Worm (Caenorhabditis elegans): Measurements from ENCODE around the gene sma-1.

Gene sma-1

DNA sequence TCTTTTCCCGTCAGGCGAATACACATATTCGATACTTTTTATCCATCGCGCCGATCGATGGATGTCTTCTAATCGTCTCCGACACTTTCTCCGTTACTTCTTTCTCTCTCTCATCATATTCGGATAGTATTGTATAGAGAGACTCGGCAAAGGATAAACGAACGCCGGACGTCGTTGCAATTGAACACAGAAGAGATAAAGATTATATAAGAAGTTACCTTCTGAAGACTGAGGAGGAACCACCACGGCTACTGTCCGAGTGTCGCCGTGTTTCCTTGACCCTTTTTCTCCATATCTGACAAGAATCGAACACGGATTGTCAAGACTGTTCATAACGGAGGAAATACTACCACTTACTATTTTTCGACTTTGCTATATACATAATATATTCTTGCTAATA, at the start of gene sma-1:
sma-1 (plus strand) TSS at position 301 of the 400 bp plus-strand sequence.
- TF ChIP-seq ZK546.5 (tag; optimal IDR thresholded peaks at IDR 0.05) (no peak), R02D3.7 (tag; optimal IDR thresholded peaks at IDR 0.05) (no peak), egl-27 (tag; optimal IDR thresholded peaks at IDR 0.05) (no peak), zfp-2 (tag; optimal IDR thresholded peaks at IDR 0.05) (no peak), lsy-2 (tag; optimal IDR thresholded peaks at IDR 0.05) (no peak), hif-1 (tag; optimal IDR thresholded peaks at IDR 0.05) (no peak), ceh-44 (GFP tag; IDR thresholded peaks at IDR 0.05) (no peak), tag-97 (GFP tag; IDR thresholded peaks at IDR 0.05) (no peak), dmd-8 (GFP tag; IDR thresholded peaks at IDR 0.05) (no peak), nhr-28 (tag; optimal IDR thresholded peaks at IDR 0.05) (no peak)

DNA sequence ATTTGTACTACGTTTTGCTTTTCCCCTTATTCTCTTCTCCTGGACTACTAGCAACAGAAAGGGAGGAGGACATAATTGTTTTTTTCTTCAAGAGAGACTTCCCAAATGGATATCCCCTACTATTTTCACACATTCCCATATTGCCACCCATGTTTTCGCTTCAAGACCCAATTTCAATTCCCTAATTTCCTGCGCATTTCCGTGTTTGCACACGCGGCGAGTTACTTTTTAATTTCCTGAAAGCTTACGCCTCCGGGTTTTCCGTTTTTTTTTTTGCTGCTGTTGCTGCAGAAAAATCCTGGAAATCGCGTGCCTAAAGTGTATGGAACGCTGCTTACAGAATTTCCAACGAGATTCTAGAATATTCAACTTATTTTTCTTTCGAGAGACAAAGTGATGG, 46.9 kb upstream of the sma-1 start:
- TF ChIP-seq ztf-7 (tag; optimal IDR thresholded peaks at IDR 0.05) (no peak), aha-1 (tag) (peak; percentile 51), zfp-2 (tag; optimal IDR thresholded peaks at IDR 0.05) (no peak), unc-62 (GFP tag; optimal IDR thresholded peaks at IDR 0.05 in 1 of 2) (peak in 1 of 2 experiments; percentile 93), unc-62 (tag; optimal IDR thresholded peaks at IDR 0.05) (no peak), F37D6.2 (tag; optimal IDR thresholded peaks at IDR 0.05) (no peak), nhr-11 (tag; optimal IDR thresholded peaks at IDR 0.05) (no peak), mes-2 (tag; optimal IDR thresholded peaks at IDR 0.05; ENCODE audit: poor library complexity, severe bottlenecking) (no peak), mep-1 (tag; optimal IDR thresholded peaks at IDR 0.05) (no peak), ces-1 (GFP tag; optimal IDR thresholded peaks at IDR 0.05) (no peak), nhr-25 (tag; optimal IDR thresholded peaks at IDR 0.05; ENCODE audit: borderline replicate concordance, insufficient read depth) (no peak), dmd-8 (GFP tag; IDR thresholded peaks at IDR 0.05) (no peak), mxl-2 (GFP tag; conservative IDR thresholded peaks at IDR 0.05) (no peak), gei-8 (GFP tag; optimal IDR thresholded peaks at IDR 0.05) (no peak)

ce11 chrV:11853723-11854122, 45.5 kb upstream of the sma-1 start:
- TF ChIP-seq ceh-32 (tag; optimal IDR thresholded peaks at IDR 0.05; ENCODE audit: poor library complexity) (no peak), daf-16 (GFP tag; optimal IDR thresholded peaks at IDR 0.05) (no peak), daf-16 (tag; optimal IDR thresholded peaks at IDR 0.05) (peak; percentile 52), zip-2 (tag; optimal IDR thresholded peaks at IDR 0.05) (no peak), spr-3 (GFP tag; optimal IDR thresholded peaks at IDR 0.05) (no peak), unc-130 (GFP tag; optimal IDR thresholded peaks at IDR 0.05) (no peak), dve-1 (tag; optimal IDR thresholded peaks at IDR 0.05; ENCODE audit: insufficient read depth) (peak; percentile 10), mdl-1 (tag; optimal IDR thresholded peaks at IDR 0.05) (peak in 1 of 2 experiments; percentile 8), mep-1 (tag; optimal IDR thresholded peaks at IDR 0.05) (no peak), attf-4 (tag; optimal IDR thresholded peaks at IDR 0.05) (no peak), jun-1 (tag; optimal IDR thresholded peaks at IDR 0.05) (no peak)

DNA sequence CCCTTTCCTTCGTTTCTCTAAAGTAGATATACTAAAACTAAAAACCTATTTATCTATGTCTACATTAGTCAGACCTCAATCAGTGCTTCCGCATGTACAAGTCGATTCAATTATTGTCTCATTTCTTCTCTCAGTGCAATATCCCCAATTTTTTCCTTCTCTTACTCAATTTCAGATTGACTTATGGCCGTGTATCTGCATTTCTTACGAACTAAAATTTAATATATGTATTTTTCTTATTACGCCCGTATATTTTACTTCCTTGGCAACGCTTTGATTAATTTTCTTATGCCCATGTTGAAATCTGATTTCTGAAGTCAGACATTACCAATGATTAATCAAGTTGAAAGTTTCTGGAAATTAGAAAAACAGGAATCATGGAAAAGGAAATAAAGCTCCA, 44.3 kb upstream of the sma-1 start:
- TF ChIP-seq ZK337.2 (GFP tag; IDR thresholded peaks at IDR 0.05) (no peak), unc-62 (GFP tag; optimal IDR thresholded peaks at IDR 0.05 in 1 of 2) (peak in 1 of 2 experiments; percentile 43), unc-62 (tag; optimal IDR thresholded peaks at IDR 0.05) (no peak), duxl-1 (tag; optimal IDR thresholded peaks at IDR 0.05; ENCODE audit: poor library complexity) (no peak), dpl-1 (GFP tag; optimal IDR thresholded peaks at IDR 0.05) (no peak), spr-3 (GFP tag; optimal IDR thresholded peaks at IDR 0.05) (no peak), unc-130 (GFP tag; optimal IDR thresholded peaks at IDR 0.05) (no peak), hmg-1.1 (GFP tag; IDR thresholded peaks at IDR 0.05) (no peak), set-16 (GFP tag; IDR thresholded peaks at IDR 0.05) (no peak), dve-1 (tag; optimal IDR thresholded peaks at IDR 0.05; ENCODE audit: insufficient read depth) (no peak), madf-9 (GFP tag; conservative IDR thresholded peaks at IDR 0.05) (no peak), php-3 (GFP tag; IDR thresholded peaks at IDR 0.05) (no peak), zfp-2 (tag; optimal IDR thresholded peaks at IDR 0.05) (no peak), sdz-12 (GFP tag; optimal IDR thresholded peaks at IDR 0.05) (no peak), pqm-1 (tag; optimal IDR thresholded peaks at IDR 0.05) (no peak), T26A8.4 (GFP tag; IDR thresholded peaks at IDR 0.05) (no peak), dmd-6 (GFP tag; IDR thresholded peaks at IDR 0.05) (no peak), zip-11 (GFP tag; IDR thresholded peaks at IDR 0.05) (no peak), mep-1 (tag; optimal IDR thresholded peaks at IDR 0.05) (no peak), ceh-28 (tag; optimal IDR thresholded peaks at IDR 0.05) (no peak), fos-1 (tag; optimal IDR thresholded peaks at IDR 0.05) (no peak), ctbp-1 (GFP tag; IDR thresholded peaks at IDR 0.05) (no peak)

Measured in whole organism, L4 larva.